Worm (Caenorhabditis elegans): ENCODE measurements around the gene pept-1.

DNA sequence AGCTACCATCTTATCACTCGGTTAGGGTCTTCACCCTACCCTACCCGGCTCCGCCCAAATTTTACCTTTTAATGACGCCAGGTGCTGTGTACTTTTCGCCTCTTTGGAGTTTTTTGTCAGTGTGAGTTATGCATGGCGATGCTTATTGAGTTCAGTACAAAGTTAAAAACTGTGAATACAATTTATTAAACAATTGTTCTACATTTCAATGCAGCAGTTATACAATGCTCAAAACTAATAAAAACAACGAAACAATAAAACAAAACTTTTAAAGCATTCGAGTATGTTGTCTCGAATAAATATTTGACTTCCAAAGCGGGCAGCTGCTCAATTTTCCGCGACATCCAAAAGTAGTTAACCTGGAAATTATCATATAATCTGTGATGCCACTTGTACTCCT is 26.2 kb upstream of the pept-1 start, which contains the start of gene ctsa-2:
- TF ChIP-seq let-607 (tag; optimal IDR thresholded peaks at IDR 0.05) (no peak), sdz-38 (tag; optimal IDR thresholded peaks at IDR 0.05) (no peak), pbrm-1 (GFP tag; IDR thresholded peaks at IDR 0.05) (no peak), ccch-3 (GFP tag; optimal IDR thresholded peaks at IDR 0.05) (no peak)

Measured in whole organism, young adult.